Fruit fly (Drosophila melanogaster): ENCODE results near the gene Rbf2.

Gene Rbf2

DNA sequence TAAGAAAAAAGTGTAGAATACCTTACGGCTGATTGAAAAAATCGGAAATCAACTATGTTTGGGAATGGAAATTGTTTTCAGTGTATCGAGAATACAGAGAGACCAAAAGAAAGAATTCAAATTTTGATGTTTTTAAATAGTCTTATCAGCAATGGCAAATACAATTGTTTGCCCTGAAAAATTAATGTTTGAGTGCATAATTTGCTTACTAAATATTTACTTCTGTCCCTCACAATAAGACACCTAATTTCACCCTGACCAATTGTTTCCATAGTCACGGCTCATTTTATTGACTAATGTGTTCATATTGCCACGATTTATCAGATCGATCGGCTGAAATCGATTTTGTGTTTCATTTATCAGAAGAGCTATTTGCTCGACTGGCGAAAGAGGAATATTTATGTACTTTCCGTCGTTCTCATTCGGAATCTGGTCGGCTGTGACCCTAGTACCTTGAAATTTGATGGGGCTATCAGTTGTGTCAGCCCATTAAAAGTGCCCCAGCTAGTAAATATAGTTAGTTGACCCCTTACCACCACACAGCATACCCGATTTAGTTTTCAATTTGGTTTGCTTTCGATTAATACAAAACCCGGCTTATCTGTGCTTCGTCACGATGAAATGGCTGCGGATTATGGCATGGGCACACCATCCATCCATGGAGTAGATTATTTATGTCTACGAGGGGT, 18.4 kb downstream of the Rbf2 start:
- TF ChIP-seq CG7045 (GFP tag; optimal IDR thresholded peaks at IDR 0.05) (no peak), cnc (optimal IDR thresholded peaks at IDR 0.05) (peak in 1 of 2 experiments; percentile 17)

DNA sequence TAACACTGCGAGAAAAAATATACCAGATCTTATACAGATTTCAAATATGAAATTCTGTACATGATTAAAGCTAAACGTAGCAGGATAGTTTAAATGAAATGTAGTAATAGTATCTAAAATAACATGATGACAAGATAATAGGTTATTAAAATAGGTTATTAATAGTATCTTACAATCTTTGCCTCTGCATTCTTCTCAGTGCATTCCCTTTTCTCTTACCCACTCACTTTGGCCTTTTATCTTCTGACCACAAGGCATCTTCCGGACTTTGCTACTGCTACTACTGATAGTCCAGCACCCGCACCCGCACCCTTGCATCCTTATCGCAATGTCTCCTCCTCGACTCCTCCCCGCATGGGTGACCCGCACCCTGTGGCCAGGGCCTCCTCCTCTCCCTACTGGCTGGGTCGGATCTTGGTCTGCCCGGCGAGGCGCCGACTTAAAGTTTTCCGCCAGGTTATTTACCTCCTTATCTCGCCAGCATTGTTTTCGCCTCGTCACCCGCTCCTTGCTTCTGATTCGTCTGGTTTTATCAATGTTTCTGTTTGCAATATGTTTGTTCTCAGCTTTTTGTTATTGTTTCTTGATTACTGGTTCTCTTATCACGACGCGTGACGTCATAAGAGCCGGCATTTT, 19.4 kb downstream of the Rbf2 start:
- TF ChIP-seq CG11617 (GFP tag; optimal IDR thresholded peaks at IDR 0.05) (peak; percentile 33), CG14711 (tag; optimal IDR thresholded peaks at IDR 0.05) (peak; percentile 61), Clk (GFP tag; optimal IDR thresholded peaks at IDR 0.05) (no peak), CG7101 (tag; optimal IDR thresholded peaks at IDR 0.05) (peak; percentile 55), tj (GFP tag; optimal IDR thresholded peaks at IDR 0.05) (peak; percentile 13), pad (GFP tag; optimal IDR thresholded peaks at IDR 0.05) (no peak), cic (GFP tag; optimal IDR thresholded peaks at IDR 0.05) (peak; percentile 43), ovo (GFP tag; optimal IDR thresholded peaks at IDR 0.05) (no peak), CG7045 (GFP tag; optimal IDR thresholded peaks at IDR 0.05) (peak; percentile 31), Crg-1 (GFP tag; optimal IDR thresholded peaks at IDR 0.05) (no peak), Mnt (GFP tag; optimal IDR thresholded peaks at IDR 0.05) (no peak), kay (GFP tag; ENCODE audit: borderline replicate concordance) (peak; percentile 80), CG12768 (GFP tag; optimal IDR thresholded peaks at IDR 0.05) (peak; percentile 63), Hr96 (GFP tag; optimal IDR thresholded peaks at IDR 0.05) (no peak), CG33017 (tag; optimal IDR thresholded peaks at IDR 0.05) (peak; percentile 54), bab1 (GFP tag; optimal IDR thresholded peaks at IDR 0.05) (no peak), cnc (optimal IDR thresholded peaks at IDR 0.05) (peak in 1 of 2 experiments; percentile 57), toe (GFP tag; optimal IDR thresholded peaks at IDR 0.05) (no peak), CG1620 (GFP tag; optimal IDR thresholded peaks at IDR 0.05) (no peak), CG5204 (GFP tag; optimal IDR thresholded peaks at IDR 0.05) (no peak)

- TF ChIP-seq cic (GFP tag; optimal IDR thresholded peaks at IDR 0.05) (peak; percentile 83), Mnt (GFP tag; optimal IDR thresholded peaks at IDR 0.05) (peak; percentile 34), CG33017 (tag; optimal IDR thresholded peaks at IDR 0.05) (no peak)
Observed at dm6 chr3R:15985762-15986214, 20.5 kb downstream of the Rbf2 start, which contains the start of gene srp. Gene srp, plus strand, starts transcription at chr3R:15986152.

- no peak for TF ChIP-seq CG5204 (GFP tag; optimal IDR thresholded peaks at IDR 0.05)
- peak; percentile 65 for TF ChIP-seq kay (GFP tag; ENCODE audit: borderline replicate concordance)
- peak; percentile 16 for TF ChIP-seq cic (GFP tag; optimal IDR thresholded peaks at IDR 0.05)
Observed at dm6 chr3R:15987064-15987649, 21.9 kb downstream of the Rbf2 start.

- no peak for TF ChIP-seq CG12768 (GFP tag; optimal IDR thresholded peaks at IDR 0.05)
- TF ChIP-seq ovo (GFP tag; optimal IDR thresholded peaks at IDR 0.05), result no peak
- TF ChIP-seq Hr96 (GFP tag; optimal IDR thresholded peaks at IDR 0.05), result no peak
- TF ChIP-seq kay (GFP tag; ENCODE audit: borderline replicate concordance), result no peak
- TF ChIP-seq Crg-1 (GFP tag; optimal IDR thresholded peaks at IDR 0.05), result no peak
- no peak for TF ChIP-seq cic (GFP tag; optimal IDR thresholded peaks at IDR 0.05)
- TF ChIP-seq CG14711 (tag; optimal IDR thresholded peaks at IDR 0.05), result no peak
- TF ChIP-seq CG1620 (GFP tag; optimal IDR thresholded peaks at IDR 0.05), result no peak
- TF ChIP-seq cnc (optimal IDR thresholded peaks at IDR 0.05), result no peak
- no peak for TF ChIP-seq pad (GFP tag; optimal IDR thresholded peaks at IDR 0.05)
- no peak for TF ChIP-seq tj (GFP tag; optimal IDR thresholded peaks at IDR 0.05)
- no peak for TF ChIP-seq CG7101 (tag; optimal IDR thresholded peaks at IDR 0.05)
- TF ChIP-seq toe (GFP tag; optimal IDR thresholded peaks at IDR 0.05), result no peak
Observed at dm6 chr3R:15988353-15988752, 23.1 kb downstream of the Rbf2 start.

- TF ChIP-seq CG7045 (GFP tag; optimal IDR thresholded peaks at IDR 0.05) (no peak), Mnt (GFP tag; optimal IDR thresholded peaks at IDR 0.05) (no peak), tj (GFP tag; optimal IDR thresholded peaks at IDR 0.05) (no peak)
Observed at dm6 chr3R:15989217-15989921, 24.1 kb downstream of the Rbf2 start.

DNA sequence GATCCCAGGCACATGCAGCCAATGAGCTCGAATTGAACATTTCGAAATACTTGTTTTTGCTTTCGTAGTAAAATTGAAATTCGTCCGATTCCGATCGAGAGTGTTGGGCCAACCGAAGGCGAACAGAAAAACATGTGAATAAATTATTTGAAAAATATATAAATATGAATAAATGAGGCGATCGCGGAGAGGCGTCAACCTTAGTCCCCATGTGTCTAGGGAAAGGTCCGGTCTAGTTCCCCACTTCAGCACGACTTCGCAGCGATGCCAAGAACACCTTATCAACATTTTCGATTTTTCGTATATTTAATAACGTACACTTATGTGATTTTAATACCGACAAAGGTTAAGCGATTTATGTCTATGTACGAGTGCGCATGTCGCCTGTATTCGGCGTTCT, 26.3 kb downstream of the Rbf2 start:
- peak; percentile 68 for TF ChIP-seq kay (GFP tag; ENCODE audit: borderline replicate concordance)
- TF ChIP-seq Clk (GFP tag; optimal IDR thresholded peaks at IDR 0.05), result no peak
- no peak for TF ChIP-seq pad (GFP tag; optimal IDR thresholded peaks at IDR 0.05)
- TF ChIP-seq CG12768 (GFP tag; optimal IDR thresholded peaks at IDR 0.05), result no peak
- no peak for TF ChIP-seq CG11617 (GFP tag; optimal IDR thresholded peaks at IDR 0.05)
- no peak for TF ChIP-seq Crg-1 (GFP tag; optimal IDR thresholded peaks at IDR 0.05)
- no peak for TF ChIP-seq tj (GFP tag; optimal IDR thresholded peaks at IDR 0.05)

All from whole organism, adult.